Worm (Caenorhabditis elegans): ENCODE data around the gene nhr-90.

Gene nhr-90

DNA sequence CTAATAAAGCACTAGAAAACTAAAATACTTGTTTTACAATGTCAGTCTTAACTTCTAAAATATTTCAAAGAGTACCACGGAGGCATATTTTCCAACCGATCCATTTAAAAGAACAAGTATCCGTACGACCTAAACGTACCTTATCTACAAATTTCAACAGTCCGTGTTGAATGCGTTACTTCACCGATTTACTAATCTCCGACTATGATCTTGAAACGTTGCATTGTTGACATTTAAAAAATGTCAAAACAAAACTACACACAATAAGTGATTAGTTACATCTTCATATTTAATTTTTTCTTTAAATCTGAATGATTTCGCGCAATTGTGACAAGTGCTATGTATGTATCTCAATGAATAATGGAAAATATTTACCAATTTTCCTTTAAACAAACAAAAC, 12.5 kb upstream of the nhr-90 start:
- TF ChIP-seq lin-39 (tag; optimal IDR thresholded peaks at IDR 0.05) (no peak), elt-1 (tag; optimal IDR thresholded peaks at IDR 0.05) (peak; percentile 72), mab-5 (tag; optimal IDR thresholded peaks at IDR 0.05) (no peak), mdl-1 (tag; optimal IDR thresholded peaks at IDR 0.05) (no peak), nhr-25 (tag; optimal IDR thresholded peaks at IDR 0.05) (peak; percentile 24), aly-2 (tag; optimal IDR thresholded peaks at IDR 0.05) (no peak), sma-9 (GFP tag; optimal IDR thresholded peaks at IDR 0.05) (peak; percentile 66), sma-9 (tag; optimal IDR thresholded peaks at IDR 0.05) (no peak), ceh-16 (tag; optimal IDR thresholded peaks at IDR 0.05) (peak; percentile 61), skn-1 (tag; optimal IDR thresholded peaks at IDR 0.05) (no peak), lin-13 (GFP tag; optimal IDR thresholded peaks at IDR 0.05) (no peak)

ce11 chrV:598626-599025, 11.7 kb upstream of the nhr-90 start:
- no peak for TF ChIP-seq F13H6.1 (tag; optimal IDR thresholded peaks at IDR 0.05)
- TF ChIP-seq sma-9 (GFP tag; optimal IDR thresholded peaks at IDR 0.05): no peak
- no peak for TF ChIP-seq sma-9 (tag; optimal IDR thresholded peaks at IDR 0.05)
- TF ChIP-seq crh-2 (tag; optimal IDR thresholded peaks at IDR 0.05): no peak
- TF ChIP-seq lin-11 (tag; optimal IDR thresholded peaks at IDR 0.05): no peak
- no peak for TF ChIP-seq mbf-1 (tag; optimal IDR thresholded peaks at IDR 0.05)
- no peak for TF ChIP-seq lin-39 (tag; optimal IDR thresholded peaks at IDR 0.05)
- no peak for TF ChIP-seq lsy-2 (tag; optimal IDR thresholded peaks at IDR 0.05)
- TF ChIP-seq R02D3.7 (tag; optimal IDR thresholded peaks at IDR 0.05): no peak
- TF ChIP-seq nhr-6 (tag; optimal IDR thresholded peaks at IDR 0.05): no peak
- TF ChIP-seq unc-39 (tag; optimal IDR thresholded peaks at IDR 0.05): no peak

- TF ChIP-seq C34F6.9 (tag; optimal IDR thresholded peaks at IDR 0.05): no peak
- no peak for TF ChIP-seq nhr-6 (tag; optimal IDR thresholded peaks at IDR 0.05)
- TF ChIP-seq sma-9 (GFP tag; optimal IDR thresholded peaks at IDR 0.05): peak; percentile 47
- TF ChIP-seq sma-9 (tag; optimal IDR thresholded peaks at IDR 0.05): no peak
- TF ChIP-seq unc-55 (GFP tag; optimal IDR thresholded peaks at IDR 0.05): no peak
- peak; percentile 2 for TF ChIP-seq ceh-16 (tag; optimal IDR thresholded peaks at IDR 0.05)
These were observed 10.5 kb upstream of the nhr-90 start for ce11 chrV:599783-600182.

DNA sequence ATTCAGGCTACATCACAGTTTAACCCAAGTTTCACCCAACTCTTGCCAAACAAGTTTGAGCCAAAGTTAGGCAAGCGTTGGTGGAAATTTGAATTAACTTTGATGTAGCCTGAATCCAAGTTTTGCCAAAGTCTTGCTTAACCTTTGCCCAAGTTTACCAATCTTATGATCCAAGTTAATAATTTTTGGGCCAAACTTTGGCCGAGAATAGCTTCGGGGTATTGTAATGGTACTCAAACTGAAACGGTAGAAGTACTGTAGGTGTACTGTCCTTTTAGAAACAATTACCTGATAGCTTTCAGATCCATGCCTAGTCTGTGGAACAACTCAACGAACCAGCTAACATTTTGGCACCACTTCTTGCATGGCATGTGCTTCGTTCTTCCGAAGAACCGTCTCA, 10.1 kb upstream of the nhr-90 start, which contains the start of gene nhr-251:
nhr-251 (plus strand) TSS at position 301 of the 400 bp plus-strand sequence.
- TF ChIP-seq lin-11 (tag; optimal IDR thresholded peaks at IDR 0.05): no peak
- TF ChIP-seq R02D3.7 (tag; optimal IDR thresholded peaks at IDR 0.05): no peak
- no peak for TF ChIP-seq nhr-25 (tag; optimal IDR thresholded peaks at IDR 0.05)
- TF ChIP-seq nhr-23 (tag; optimal IDR thresholded peaks at IDR 0.05): no peak
- TF ChIP-seq nhr-6 (tag; optimal IDR thresholded peaks at IDR 0.05): no peak
- TF ChIP-seq skn-1 (tag; optimal IDR thresholded peaks at IDR 0.05): no peak
- TF ChIP-seq C34F6.9 (tag; optimal IDR thresholded peaks at IDR 0.05): no peak
- TF ChIP-seq mdl-1 (tag; optimal IDR thresholded peaks at IDR 0.05): no peak

DNA sequence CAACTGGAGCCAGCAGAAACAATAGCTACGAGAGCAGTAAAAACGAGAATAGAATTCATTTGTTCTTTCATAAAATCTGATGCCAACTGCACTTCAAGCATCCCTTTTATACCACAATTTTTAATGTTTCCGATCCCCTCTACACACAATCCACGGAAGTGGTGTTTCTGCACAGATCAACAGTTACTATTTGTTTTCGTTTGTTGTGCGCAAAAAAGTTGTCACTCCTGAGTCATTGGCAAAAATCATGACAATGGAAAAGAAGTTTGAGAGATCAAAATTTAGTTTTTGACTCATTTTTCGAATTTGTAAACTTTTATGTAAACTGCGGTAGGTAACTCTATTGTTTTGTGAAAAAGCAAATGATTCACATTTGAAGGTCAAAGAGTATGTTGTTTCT, 6.2 kb upstream of the nhr-90 start, which contains the start of gene srlf-37:
srlf-37 (minus strand) TSS at position 101 of the 400 bp plus-strand sequence.
- TF ChIP-seq nhr-25 (tag; optimal IDR thresholded peaks at IDR 0.05) (no peak), ztf-11 (tag; optimal IDR thresholded peaks at IDR 0.05) (no peak), mdl-1 (tag; optimal IDR thresholded peaks at IDR 0.05) (no peak), alr-1 (tag; optimal IDR thresholded peaks at IDR 0.05) (no peak), lin-13 (GFP tag; optimal IDR thresholded peaks at IDR 0.05) (no peak), ztf-1 (GFP tag; conservative IDR thresholded peaks at IDR 0.05) (no peak), crh-2 (tag; optimal IDR thresholded peaks at IDR 0.05) (no peak), ztf-4 (tag; optimal IDR thresholded peaks at IDR 0.05) (no peak), lin-39 (tag; optimal IDR thresholded peaks at IDR 0.05) (no peak), unc-55 (GFP tag; optimal IDR thresholded peaks at IDR 0.05) (no peak), snpc-4 (tag; optimal IDR thresholded peaks at IDR 0.05) (no peak), sma-9 (GFP tag; optimal IDR thresholded peaks at IDR 0.05) (no peak), sma-9 (tag; optimal IDR thresholded peaks at IDR 0.05) (no peak), nhr-77 (tag; optimal IDR thresholded peaks at IDR 0.05) (no peak), C34F6.9 (tag; optimal IDR thresholded peaks at IDR 0.05) (no peak), unc-39 (tag; optimal IDR thresholded peaks at IDR 0.05) (no peak), peb-1 (tag; optimal IDR thresholded peaks at IDR 0.05) (no peak), blmp-1 (tag; optimal IDR thresholded peaks at IDR 0.05; ENCODE audit: insufficient read depth) (no peak), aly-2 (tag; optimal IDR thresholded peaks at IDR 0.05) (no peak), nhr-11 (tag; optimal IDR thresholded peaks at IDR 0.05) (no peak)

- TF ChIP-seq unc-39 (tag; optimal IDR thresholded peaks at IDR 0.05) (no peak), mbf-1 (tag; optimal IDR thresholded peaks at IDR 0.05) (no peak), gmeb-1 (tag; optimal IDR thresholded peaks at IDR 0.05) (no peak), nhr-6 (tag; optimal IDR thresholded peaks at IDR 0.05) (no peak), mab-5 (tag; optimal IDR thresholded peaks at IDR 0.05) (no peak), nhr-129 (tag; optimal IDR thresholded peaks at IDR 0.05) (no peak), ama-1 (optimal IDR thresholded peaks at IDR 0.05) (no peak), snpc-4 (tag; optimal IDR thresholded peaks at IDR 0.05) (no peak), fos-1 (tag; optimal IDR thresholded peaks at IDR 0.05) (no peak), lin-13 (GFP tag; optimal IDR thresholded peaks at IDR 0.05) (no peak), Y55F3AM.14 (GFP tag; optimal IDR thresholded peaks at IDR 0.05) (no peak), skn-1 (tag; optimal IDR thresholded peaks at IDR 0.05) (no peak), unc-62 (GFP tag; optimal IDR thresholded peaks at IDR 0.05) (no peak)
These were observed 1.5 kb upstream of the nhr-90 start, which contains the start of gene srw-109 for ce11 chrV:608844-609243. TSS of gene srw-109 (minus strand) at chrV:608944.

Data from whole organism, L2 larva.